Fruit fly (Drosophila melanogaster) whole organism, embryonic: ENCODE results near the gene CG7685.
A peak's percentile ranks its signal among the peaks of the same experiment; 100 is the strongest.

Source experiments
- Atf3 ChIP-seq: fragments of 200-800 bp; sonication (Bioruptor generic); optimal IDR thresholded peaks from 3 replicates; lab custom pipeline; 2016; ENCODE audit warnings: missing biosample characterization, missing genetic modification characterization
- B-H2 ChIP-seq: fragments of 200-800 bp; sonication (Bioruptor generic); optimal IDR thresholded peaks from 2 replicates; lab custom pipeline; 2018; ENCODE audit warnings: missing biosample characterization, mild to moderate bottlenecking, missing genetic modification characterization
- Bgb ChIP-seq: fragments of 200-800 bp; sonication (Bioruptor generic); IDR thresholded peaks from 2 replicates; pipeline ENCODE4 v1.3.6; 2022; ENCODE audit warnings: missing biosample characterization, missing genetic modification characterization; ENCODE audit not compliant: partially characterized antibody
- CG10147 ChIP-seq: fragments of 200-800 bp; sonication (Bioruptor generic); optimal IDR thresholded peaks from 2 replicates; lab custom pipeline; 2019; ENCODE audit warnings: missing biosample characterization, mild to moderate bottlenecking, missing genetic modification characterization, moderate library complexity
- CG10209 ChIP-seq: fragments of 200-800 bp; sonication (Bioruptor generic); optimal IDR thresholded peaks from 3 replicates; lab custom pipeline; 2017; ENCODE audit warnings: missing biosample characterization, mild to moderate bottlenecking, missing genetic modification characterization, missing genetic modification reagents
- CG14965 ChIP-seq: fragments of 200-800 bp; sonication (Bioruptor generic); optimal IDR thresholded peaks from 2 replicates; lab custom pipeline; 2016; ENCODE audit warnings: missing biosample characterization, missing genetic modification characterization, borderline replicate concordance
- CG15073 ChIP-seq: fragments of 200-800 bp; sonication (Bioruptor generic); optimal IDR thresholded peaks from 2 replicates; lab custom pipeline; 2016; ENCODE audit warnings: missing biosample characterization, missing genetic modification characterization
- CG17328 ChIP-seq: fragments of 200-800 bp; sonication (Bioruptor generic); IDR thresholded peaks from 2 replicates; pipeline ENCODE4 v1.3.6; 2022; ENCODE audit warnings: missing biosample characterization, missing genetic modification characterization
- CG17568 ChIP-seq: fragments of 200-800 bp; sonication (Bioruptor generic); optimal IDR thresholded peaks from 2 replicates; lab custom pipeline; 2018; ENCODE audit warnings: missing biosample characterization, mild to moderate bottlenecking, missing genetic modification characterization, moderate library complexity
- CG18262 ChIP-seq: fragments of 200-800 bp; optimal IDR thresholded peaks from 3 replicates; lab custom pipeline; 2019; ENCODE audit warnings: missing biosample characterization, mild to moderate bottlenecking, missing genetic modification characterization, moderate library complexity
- CG2889 ChIP-seq: fragments of 200-800 bp; sonication (Bioruptor generic); IDR thresholded peaks from 3 replicates; pipeline ENCODE4 v1.3.6; 2022; ENCODE audit warnings: missing biosample characterization, missing genetic modification characterization
- CG31224 ChIP-seq: fragments of 200-800 bp; sonication (Bioruptor generic); IDR thresholded peaks from 2 replicates; pipeline ENCODE4 v1.3.6; 2022; ENCODE audit warnings: missing biosample characterization, missing genetic modification characterization
- CG3281 ChIP-seq: fragments of 200-800 bp; sonication (Bioruptor generic); optimal IDR thresholded peaks from 3 replicates; lab custom pipeline; 2017; ENCODE audit warnings: missing biosample characterization, mild to moderate bottlenecking, missing genetic modification characterization
- CG33557 ChIP-seq: fragments of 200-800 bp; sonication (Bioruptor generic); optimal IDR thresholded peaks from 2 replicates; lab custom pipeline; 2019; ENCODE audit warnings: missing biosample characterization, mild to moderate bottlenecking, missing genetic modification characterization, moderate library complexity
- CG3838 ChIP-seq: fragments of 200-800 bp; sonication (Bioruptor generic); optimal IDR thresholded peaks from 3 replicates; lab custom pipeline; 2016; ENCODE audit warnings: missing biosample characterization, missing genetic modification characterization
- CG4424 ChIP-seq: fragments of 200-800 bp; sonication (Bioruptor generic); optimal IDR thresholded peaks from 3 replicates; lab custom pipeline; 2016; ENCODE audit warnings: missing biosample characterization, missing genetic modification characterization
- CG6272 ChIP-seq: fragments of 200-800 bp; sonication (Bioruptor generic); IDR thresholded peaks from 2 replicates; pipeline ENCODE4 v1.3.6; 2022; ENCODE audit warnings: missing biosample characterization, missing genetic modification characterization
- CG7372 ChIP-seq: fragments of 200-800 bp; sonication (Bioruptor generic); IDR thresholded peaks from 2 replicates; pipeline ENCODE4 v1.3.6; 2022; ENCODE audit warnings: missing biosample characterization, missing genetic modification characterization
- CG7556 ChIP-seq: fragments of 200-800 bp; sonication (Bioruptor generic); optimal IDR thresholded peaks from 2 replicates; lab custom pipeline; 2017; ENCODE audit warnings: missing biosample characterization, mild to moderate bottlenecking, missing genetic modification characterization
- CG9876 ChIP-seq: fragments of 200-800 bp; sonication (Bioruptor generic); optimal IDR thresholded peaks from 2 replicates; lab custom pipeline; 2016; ENCODE audit warnings: missing biosample characterization, missing genetic modification characterization
- CTCF ChIP-seq: fragments of 200-800 bp; sonication (Bioruptor generic); optimal IDR thresholded peaks from 2 replicates; lab custom pipeline; 2017; ENCODE audit warnings: missing biosample characterization, mild to moderate bottlenecking, missing genetic modification characterization, moderate library complexity
- D19B ChIP-seq: fragments of 200-800 bp; sonication (Bioruptor generic); optimal IDR thresholded peaks from 2 replicates; lab custom pipeline; 2017; ENCODE audit warnings: missing biosample characterization, mild to moderate bottlenecking, missing genetic modification characterization
- Gsc ChIP-seq: fragments of 200-800 bp; sonication (Bioruptor generic); IDR thresholded peaks from 2 replicates; pipeline ENCODE4 v1.3.6; 2022; ENCODE audit warnings: missing biosample characterization, missing genetic modification characterization
- HHEX ChIP-seq: fragments of 200-800 bp; sonication (Bioruptor generic); optimal IDR thresholded peaks from 3 replicates; lab custom pipeline; 2017; ENCODE audit warnings: missing biosample characterization, mild to moderate bottlenecking, missing genetic modification characterization, missing genetic modification reagents
- HLH4C ChIP-seq: fragments of 200-800 bp; sonication (Bioruptor generic); IDR thresholded peaks from 3 replicates; pipeline ENCODE4 v1.3.6; 2022; ENCODE audit warnings: missing biosample characterization, missing genetic modification characterization; ENCODE audit not compliant: partially characterized antibody
- Hr78 ChIP-seq, 2 experiments: fragments of 200-800 bp in 1 of 2; fragments of >200 bp in 1 of 2; sonication (Bioruptor generic) in 1 of 2; optimal IDR thresholded peaks; 2 replicates each; lab custom pipeline; 2017 to 2019; ENCODE audit warnings: missing biosample characterization in 2 of 2, missing genetic modification characterization in 2 of 2, mild to moderate bottlenecking in 1 of 2, moderate library complexity in 1 of 2
- Lim3 ChIP-seq: fragments of 200-800 bp; sonication (Bioruptor generic); IDR thresholded peaks from 2 replicates; pipeline ENCODE4 v1.3.6; 2022; ENCODE audit warnings: missing biosample characterization, missing genetic modification characterization
- Nf-YB ChIP-seq: fragments of 200-800 bp; sonication (Bioruptor generic); optimal IDR thresholded peaks from 3 replicates; lab custom pipeline; 2019; ENCODE audit warnings: missing biosample characterization, mild to moderate bottlenecking, missing genetic modification characterization, moderate library complexity
- Oli ChIP-seq: fragments of 200-800 bp; sonication (Bioruptor generic); optimal IDR thresholded peaks from 2 replicates; lab custom pipeline; 2018; ENCODE audit warnings: missing biosample characterization, mild to moderate bottlenecking, missing genetic modification characterization, moderate library complexity
- PHDP ChIP-seq: fragments of 200-800 bp; sonication (Bioruptor generic); optimal IDR thresholded peaks from 3 replicates; lab custom pipeline; 2018; ENCODE audit warnings: missing biosample characterization, mild to moderate bottlenecking, missing genetic modification characterization, moderate library complexity
- Xrp1 ChIP-seq: fragments of 200-800 bp; sonication (Bioruptor generic); IDR thresholded peaks from 2 replicates; pipeline ENCODE4 v1.3.6; 2022; ENCODE audit warnings: missing biosample characterization, missing genetic modification characterization
- ac ChIP-seq: fragments of 200-800 bp; sonication (Bioruptor generic); optimal IDR thresholded peaks from 3 replicates; lab custom pipeline; 2017; ENCODE audit warnings: missing biosample characterization, mild to moderate bottlenecking, missing genetic modification characterization
- aop ChIP-seq: fragments of 200-800 bp; sonication (Bioruptor generic); IDR thresholded peaks from 2 replicates; pipeline ENCODE4 v1.3.6; 2022; ENCODE audit warnings: missing biosample characterization, missing genetic modification characterization
- bowl ChIP-seq: fragments of 200-800 bp; sonication (Bioruptor generic); IDR thresholded peaks from 2 replicates; pipeline ENCODE4 v1.3.6; 2022; ENCODE audit warnings: missing biosample characterization, missing genetic modification characterization
- bsh ChIP-seq, 2 experiments: fragments of 200-800 bp; sonication (Bioruptor generic); optimal IDR thresholded peaks; 2 replicates each; lab custom pipeline; 2017 to 2018; ENCODE audit warnings: mild to moderate bottlenecking in 2 of 2, missing biosample characterization in 2 of 2, missing genetic modification characterization in 2 of 2, moderate library complexity in 1 of 2
- ems ChIP-seq: fragments of 200-800 bp; sonication (Bioruptor generic); optimal IDR thresholded peaks from 3 replicates; lab custom pipeline; 2016; ENCODE audit warnings: missing biosample characterization, missing genetic modification characterization
- ewg ChIP-seq: fragments of 200-800 bp; sonication (Bioruptor generic); optimal IDR thresholded peaks from 3 replicates; lab custom pipeline; 2017; ENCODE audit warnings: mild to moderate bottlenecking, missing biosample characterization, missing genetic modification reagents, missing genetic modification characterization
- exex ChIP-seq: fragments of 200-800 bp; sonication (Bioruptor generic); optimal IDR thresholded peaks from 4 replicates; lab custom pipeline; 2018; ENCODE audit warnings: missing biosample characterization, mild to moderate bottlenecking, missing genetic modification characterization, moderate library complexity
- fu2 ChIP-seq: fragments of 200-800 bp; sonication (Bioruptor generic); optimal IDR thresholded peaks from 2 replicates; lab custom pipeline; 2016; ENCODE audit warnings: missing biosample characterization, missing genetic modification characterization
- lola ChIP-seq, 3 experiments: fragments of >200 bp in 2 of 3; fragments of 200-800 bp in 1 of 3; sonication (Bioruptor generic) in 1 of 3; optimal IDR thresholded peaks; 2 replicates each; lab custom pipeline; 2017 to 2019; ENCODE audit warnings: missing biosample characterization in 3 of 3, missing genetic modification characterization in 3 of 3, mild to moderate bottlenecking in 1 of 3, moderate library complexity in 1 of 3
- lov ChIP-seq, 2 experiments: fragments of 200-800 bp in 1 of 2; fragments of >200 bp in 1 of 2; sonication (Bioruptor generic) in 1 of 2; IDR thresholded peaks in 1 of 2; optimal IDR thresholded peaks in 1 of 2; 2 replicates in 1 of 2; 3 replicates in 1 of 2; pipeline versions ENCODE4 v1.3.6 to Lab custom; 2017 to 2022; ENCODE audit warnings: missing biosample characterization in 1 of 2, missing genetic modification characterization in 1 of 2
- otp ChIP-seq: fragments of 200-800 bp; sonication (Bioruptor generic); IDR thresholded peaks from 3 replicates; pipeline ENCODE4, ENCODE4 v1.3.6; 2022; ENCODE audit warnings: missing biosample characterization, missing genetic modification characterization
- pros ChIP-seq: fragments of 200-800 bp; sonication (Bioruptor generic); optimal IDR thresholded peaks from 3 replicates; lab custom pipeline; 2019; ENCODE audit warnings: missing biosample characterization, mild to moderate bottlenecking, missing genetic modification characterization, moderate library complexity
- seq ChIP-seq: fragments of 200-800 bp; sonication (Bioruptor generic); IDR thresholded peaks from 2 replicates; pipeline ENCODE4 v1.3.6; 2022; ENCODE audit warnings: missing biosample characterization, missing genetic modification characterization
- sob ChIP-seq: fragments of 200-800 bp; sonication (Bioruptor generic); IDR thresholded peaks from 2 replicates; pipeline ENCODE4 v1.3.6; 2022; ENCODE audit warnings: missing biosample characterization, missing genetic modification characterization
- tup ChIP-seq: fragments of 200-800 bp; sonication (Bioruptor generic); optimal IDR thresholded peaks from 2 replicates; lab custom pipeline; 2016; ENCODE audit warnings: missing biosample characterization, mild to moderate bottlenecking, missing genetic modification characterization, moderate library complexity
- unpg ChIP-seq: fragments of 200-800 bp; sonication (Bioruptor generic); optimal IDR thresholded peaks from 3 replicates; lab custom pipeline; 2018; ENCODE audit warnings: missing biosample characterization, mild to moderate bottlenecking, missing genetic modification characterization, moderate library complexity
- zfh1 ChIP-seq: fragments of 200-800 bp; sonication (Bioruptor generic); IDR thresholded peaks from 3 replicates; pipeline ENCODE4 v1.3.6; 2022; ENCODE audit warnings: missing biosample characterization, missing genetic modification characterization

Gene CG7685

DNA sequence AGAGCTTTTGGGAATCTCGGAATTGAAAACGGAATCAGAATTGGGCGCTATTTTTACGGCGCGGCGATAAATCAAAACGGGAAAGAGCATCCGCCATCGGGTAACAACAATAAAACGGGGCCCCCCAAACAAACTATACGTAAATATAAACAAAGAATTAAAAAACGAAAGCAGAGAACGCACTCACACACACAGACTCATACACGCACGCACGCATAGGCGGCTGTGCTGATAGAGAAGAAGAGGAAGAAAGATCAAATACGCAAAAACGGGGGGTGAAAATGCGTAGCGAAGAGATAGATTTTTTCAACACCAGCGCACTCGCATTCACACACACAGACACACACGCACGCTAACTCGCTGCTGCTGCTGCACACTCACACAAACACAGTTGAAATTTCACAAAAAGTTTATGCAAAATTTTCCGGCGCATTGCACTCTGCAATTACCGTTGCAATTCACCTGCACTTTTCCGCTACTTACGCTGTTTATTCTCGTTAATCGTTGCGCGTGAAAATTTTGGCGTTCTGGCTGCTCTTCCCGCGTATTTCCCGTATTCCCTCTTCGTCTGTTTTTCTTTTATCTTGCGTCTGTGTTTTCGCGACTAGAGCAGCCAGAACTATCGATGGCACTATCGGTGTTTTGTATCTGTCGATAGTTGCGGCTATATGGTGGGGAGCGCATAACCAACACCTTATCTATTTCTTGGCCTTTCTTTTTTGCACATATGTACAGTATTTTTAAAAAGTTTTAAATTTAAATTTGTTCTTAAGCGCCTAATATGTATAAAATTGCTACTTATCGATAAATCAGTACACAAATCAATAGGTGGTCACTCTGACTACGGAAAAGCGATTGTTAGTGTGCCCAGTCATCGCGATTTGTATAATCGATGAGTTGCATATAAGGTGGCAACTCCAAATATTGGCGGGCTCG lies 7.8 kb downstream of the CG7685 start, which contains the start of gene CG31122 (continued):
- TF ChIP-seq CG9876 (GFP tag; lab: Kevin White, UChicago) (no peak), Oli (tag; lab: Kevin White, UChicago) (no peak), pros (no peak), CG15073 (GFP tag; lab: Kevin White, UChicago) (no peak), HHEX (GFP tag; lab: Kevin White, UChicago) (peak; percentile 5), CG4424 (GFP tag; lab: Kevin White, UChicago) (peak; percentile 41), tup (GFP tag; lab: Kevin White, UChicago) (no peak), CG17568 (GFP tag; lab: Kevin White, UChicago) (no peak), ewg (peak; percentile 40), D19B (GFP tag; lab: Kevin White, UChicago) (peak; percentile 7), lola (GFP tag; optimal IDR thresholded peaks at IDR 0.05; lab: Kevin White, UChicago) (peak in 1 of 3 experiments; percentile 28), CTCF (GFP tag; lab: Kevin White, UChicago) (no peak), bsh (GFP tag; optimal IDR thresholded peaks at IDR 0.05; lab: Kevin White, UChicago) (peak in 1 of 2 experiments; percentile 28), Atf3 (GFP tag; lab: Kevin White, UChicago) (peak; percentile 55), sob (peak; percentile 14; the same call in 1 of the 2 replicates), CG6272 (GFP tag; lab: Robert Waterston, UW) (no peak), lov (optimal IDR thresholded peaks at IDR 0.05; lab: Kevin White, UChicago) (no peak), lov (GFP tag; IDR thresholded peaks at IDR 0.05; lab: Robert Waterston, UW) (no peak), ac (GFP tag; lab: Kevin White, UChicago) (no peak), Lim3 (GFP tag; lab: Robert Waterston, UW) (no peak), CG7556 (no peak), CG17328 (no peak), Hr78 (GFP tag; optimal IDR thresholded peaks at IDR 0.05; lab: Kevin White, UChicago) (no peak), Bgb (GFP tag; lab: Robert Waterston, UW) (peak; percentile 93), unpg (GFP tag; lab: Kevin White, UChicago) (no peak), CG18262 (tag; lab: Kevin White, UChicago) (no peak), Gsc (GFP tag; lab: Robert Waterston, UW) (no peak), zfh1 (GFP tag; lab: Robert Waterston, UW) (0 out of 3 replicates have a peak, but pooled peaks have one; percentile 12), seq (GFP tag; lab: Robert Waterston, UW) (peak; percentile 63), HLH4C (GFP tag; lab: Robert Waterston, UW) (peak; percentile 97), CG7372 (GFP tag; lab: Robert Waterston, UW) (no peak), CG3838 (GFP tag; lab: Kevin White, UChicago) (no peak), PHDP (tag; lab: Kevin White, UChicago) (no peak), ems (GFP tag; lab: Kevin White, UChicago) (peak; percentile 66), CG10209 (GFP tag; lab: Kevin White, UChicago) (no peak), Xrp1 (GFP tag; lab: Robert Waterston, UW) (0 out of 2 replicates have a peak, but pooled peaks have one; percentile 37), B-H2 (peak; percentile 47), fu2 (GFP tag; lab: Kevin White, UChicago) (no peak), CG2889 (GFP tag; lab: Robert Waterston, UW) (0 out of 3 replicates have a peak, but pooled peaks have one; percentile 5), exex (tag; lab: Kevin White, UChicago) (peak; percentile 20), bowl (GFP tag; lab: Robert Waterston, UW) (no peak), CG14965 (GFP tag; lab: Kevin White, UChicago) (no peak), Nf-YB (no peak), aop (GFP tag; lab: Robert Waterston, UW) (no peak), CG3281 (GFP tag; lab: Kevin White, UChicago) (no peak), CG33557 (GFP tag; lab: Kevin White, UChicago) (no peak), CG10147 (GFP tag; lab: Kevin White, UChicago) (peak; percentile 59), otp (GFP tag; lab: Robert Waterston, UW) (no peak), CG31224 (GFP tag; lab: Robert Waterston, UW) (no peak)
